Fruit fly (Drosophila melanogaster) whole organism, embryonic: ENCODE results near the gene Eig71Ei.

ENCODE experiments used
- Blimp-1 ChIP-seq: fragments of 200-800 bp; sonication (Bioruptor generic); optimal IDR thresholded peaks from 3 replicates; lab custom pipeline; 2018; ENCODE audit warnings: missing biosample characterization, missing genetic modification characterization, mild to moderate bottlenecking, moderate library complexity, missing genetic modification reagents
- CG11456 ChIP-seq: fragments of 200-800 bp; sonication (Bioruptor generic); IDR thresholded peaks from 3 replicates; pipeline ENCODE4 v1.3.6; 2022; ENCODE audit warnings: missing biosample characterization, missing genetic modification characterization
- CG14014 ChIP-seq: fragments of 200-800 bp; sonication (Bioruptor generic); IDR thresholded peaks from 2 replicates; pipeline ENCODE4 v1.3.6; 2022; ENCODE audit warnings: missing biosample characterization, missing genetic modification characterization
- CG14441 ChIP-seq: fragments of 200-800 bp; sonication (Bioruptor generic); IDR thresholded peaks from 2 replicates; pipeline ENCODE4 v1.3.6; 2022; ENCODE audit warnings: missing biosample characterization, missing genetic modification characterization
- CG15073 ChIP-seq: fragments of 200-800 bp; sonication (Bioruptor generic); optimal IDR thresholded peaks from 2 replicates; lab custom pipeline; 2016; ENCODE audit warnings: missing biosample characterization, missing genetic modification characterization
- CG31441 ChIP-seq: fragments of 200-800 bp; sonication (Bioruptor generic); IDR thresholded peaks from 2 replicates; pipeline ENCODE4 v1.3.6; 2022; ENCODE audit warnings: missing biosample characterization, missing genetic modification characterization
- CG3407 ChIP-seq: fragments of 200-800 bp; sonication (Bioruptor generic); optimal IDR thresholded peaks from 2 replicates; lab custom pipeline; 2018; ENCODE audit warnings: missing biosample characterization, mild to moderate bottlenecking, missing genetic modification characterization
- CG6813 ChIP-seq: fragments of 200-800 bp; sonication (Bioruptor generic); optimal IDR thresholded peaks from 2 replicates; lab custom pipeline; 2017; ENCODE audit warnings: missing biosample characterization, missing genetic modification characterization, mild to moderate bottlenecking, moderate library complexity, missing genetic modification reagents
- CG7357 ChIP-seq: fragments of 200-800 bp; sonication (Bioruptor generic); IDR thresholded peaks from 3 replicates; pipeline ENCODE4 v1.3.6; 2022; ENCODE audit warnings: missing biosample characterization, missing genetic modification characterization
- CG7556 ChIP-seq: fragments of 200-800 bp; sonication (Bioruptor generic); optimal IDR thresholded peaks from 2 replicates; lab custom pipeline; 2017; ENCODE audit warnings: missing biosample characterization, mild to moderate bottlenecking, missing genetic modification characterization
- CG7786 ChIP-seq: fragments of 200-800 bp; sonication (Bioruptor generic); optimal IDR thresholded peaks from 2 replicates; lab custom pipeline; 2016; ENCODE audit warnings: missing biosample characterization, missing genetic modification characterization
- CG7963 ChIP-seq: fragments of 200-800 bp; sonication (Bioruptor generic); IDR thresholded peaks from 3 replicates; pipeline ENCODE4 v1.3.6; 2022; ENCODE audit warnings: missing biosample characterization, missing genetic modification characterization; ENCODE audit not compliant: partially characterized antibody
- D19A ChIP-seq: fragments of 200-800 bp; optimal IDR thresholded peaks from 3 replicates; lab custom pipeline; 2019; ENCODE audit warnings: missing biosample characterization, mild to moderate bottlenecking, missing genetic modification characterization, moderate library complexity
- Doc3 ChIP-seq: fragments of 200-800 bp; sonication (Bioruptor generic); IDR thresholded peaks from 3 replicates; pipeline ENCODE4 v1.3.6; 2022; ENCODE audit warnings: missing biosample characterization, missing genetic modification characterization; ENCODE audit not compliant: partially characterized antibody
- Dp ChIP-seq: fragments of 200-800 bp; sonication (Bioruptor generic); optimal IDR thresholded peaks from 2 replicates; lab custom pipeline; 2018; ENCODE audit warnings: missing biosample characterization, mild to moderate bottlenecking, missing genetic modification characterization, moderate library complexity
- Dref ChIP-seq: fragments of 200-800 bp; sonication (Bioruptor generic); IDR thresholded peaks from 2 replicates; pipeline ENCODE4 v1.3.6; 2022; ENCODE audit warnings: missing biosample characterization, missing genetic modification characterization
- GATAe ChIP-seq: fragments of 200-800 bp; sonication (Bioruptor generic); conservative IDR thresholded peaks from 2 replicates; pipeline ENCODE4 v1.3.6; 2022; ENCODE audit warnings: missing biosample characterization, missing genetic modification characterization
- HHEX ChIP-seq: fragments of 200-800 bp; sonication (Bioruptor generic); optimal IDR thresholded peaks from 3 replicates; lab custom pipeline; 2017; ENCODE audit warnings: missing biosample characterization, mild to moderate bottlenecking, missing genetic modification characterization, missing genetic modification reagents
- HLH3B ChIP-seq: fragments of 200-800 bp; sonication (Bioruptor generic); IDR thresholded peaks from 2 replicates; pipeline ENCODE4 v1.3.6; 2022; ENCODE audit warnings: missing biosample characterization, missing genetic modification characterization
- HLH4C ChIP-seq: fragments of 200-800 bp; sonication (Bioruptor generic); IDR thresholded peaks from 3 replicates; pipeline ENCODE4 v1.3.6; 2022; ENCODE audit warnings: missing biosample characterization, missing genetic modification characterization; ENCODE audit not compliant: partially characterized antibody
- Hand ChIP-seq: fragments of 200-800 bp; sonication (Bioruptor generic); optimal IDR thresholded peaks from 2 replicates; lab custom pipeline; 2017; ENCODE audit warnings: mild to moderate bottlenecking, missing biosample characterization, missing genetic modification reagents, missing genetic modification characterization
- Lim3 ChIP-seq: fragments of 200-800 bp; sonication (Bioruptor generic); IDR thresholded peaks from 2 replicates; pipeline ENCODE4 v1.3.6; 2022; ENCODE audit warnings: missing biosample characterization, missing genetic modification characterization
- Nf-YC ChIP-seq: fragments of 200-800 bp; optimal IDR thresholded peaks from 3 replicates; lab custom pipeline; 2019; ENCODE audit warnings: missing biosample characterization, mild to moderate bottlenecking, missing genetic modification characterization, moderate library complexity
- Spps ChIP-seq: fragments of 200-800 bp; sonication (Bioruptor generic); optimal IDR thresholded peaks from 2 replicates; lab custom pipeline; 2018; ENCODE audit warnings: missing biosample characterization, mild to moderate bottlenecking, missing genetic modification characterization
- ab ChIP-seq: fragments of 200-800 bp; sonication (Bioruptor generic); optimal IDR thresholded peaks from 2 replicates; lab custom pipeline; 2016; ENCODE audit warnings: missing biosample characterization, missing genetic modification characterization
- cg ChIP-seq: fragments of 200-800 bp; sonication (Bioruptor generic); optimal IDR thresholded peaks from 3 replicates; lab custom pipeline; 2019; ENCODE audit warnings: missing biosample characterization, mild to moderate bottlenecking, missing genetic modification characterization, moderate library complexity
- cwo ChIP-seq: fragments of 200-800 bp; sonication (Bioruptor generic); optimal IDR thresholded peaks from 3 replicates; lab custom pipeline; 2017; ENCODE audit warnings: missing biosample characterization, missing genetic modification characterization, mild to moderate bottlenecking, moderate library complexity, missing genetic modification reagents
- disco-r ChIP-seq: fragments of 200-800 bp; sonication (Bioruptor generic); optimal IDR thresholded peaks from 2 replicates; lab custom pipeline; 2016; ENCODE audit warnings: missing biosample characterization, missing genetic modification characterization
- dm ChIP-seq: fragments of 200-800 bp; sonication (Bioruptor generic); optimal IDR thresholded peaks from 3 replicates; lab custom pipeline; 2016; ENCODE audit warnings: missing biosample characterization, missing genetic modification characterization
- dmrt99B ChIP-seq: fragments of 200-800 bp; sonication (Bioruptor generic); optimal IDR thresholded peaks from 2 replicates; lab custom pipeline; 2018; ENCODE audit warnings: missing biosample characterization, mild to moderate bottlenecking, missing genetic modification characterization, moderate library complexity
- fru ChIP-seq: fragments of >200 bp; optimal IDR thresholded peaks from 2 replicates; lab custom pipeline; 2017
- ftz-f1 ChIP-seq: fragments of 200-800 bp; sonication (Bioruptor generic); optimal IDR thresholded peaks from 2 replicates; lab custom pipeline; 2016; ENCODE audit warnings: missing biosample characterization, missing genetic modification characterization
- gsb ChIP-seq: fragments of 200-800 bp; sonication (Bioruptor generic); IDR thresholded peaks from 2 replicates; pipeline ENCODE4 v1.3.6; 2022; ENCODE audit warnings: missing biosample characterization, missing genetic modification characterization
- gsb-n ChIP-seq: fragments of 200-800 bp; sonication (Bioruptor generic); optimal IDR thresholded peaks from 3 replicates; lab custom pipeline; 2018; ENCODE audit warnings: missing biosample characterization, mild to moderate bottlenecking, missing genetic modification characterization
- ham ChIP-seq: fragments of 200-800 bp; sonication (Bioruptor generic); IDR thresholded peaks from 2 replicates; pipeline ENCODE4 v1.3.6; 2022; ENCODE audit warnings: missing biosample characterization, missing genetic modification characterization
- lbe ChIP-seq: fragments of 200-800 bp; sonication (Bioruptor generic); optimal IDR thresholded peaks from 2 replicates; lab custom pipeline; 2016; ENCODE audit warnings: missing biosample characterization, mild to moderate bottlenecking, missing genetic modification characterization
- mam ChIP-seq: fragments of 200-800 bp; sonication (Bioruptor generic); optimal IDR thresholded peaks from 3 replicates; lab custom pipeline; 2016; ENCODE audit warnings: missing biosample characterization, missing genetic modification characterization
- mld ChIP-seq: fragments of 200-800 bp; sonication (Bioruptor generic); IDR thresholded peaks from 3 replicates; pipeline ENCODE4 v1.3.6; 2022; ENCODE audit warnings: missing biosample characterization, missing genetic modification characterization; ENCODE audit not compliant: partially characterized antibody
- nerfin-2 ChIP-seq: fragments of 200-800 bp; sonication (Bioruptor generic); IDR thresholded peaks from 2 replicates; pipeline ENCODE4 v1.3.6; 2022; ENCODE audit warnings: missing biosample characterization, missing genetic modification characterization; ENCODE audit not compliant: partially characterized antibody
- nmo ChIP-seq: fragments of 200-800 bp; sonication (Bioruptor generic); optimal IDR thresholded peaks from 2 replicates; lab custom pipeline; 2018; ENCODE audit warnings: missing biosample characterization, mild to moderate bottlenecking, missing genetic modification characterization, moderate library complexity
- org-1 ChIP-seq: fragments of 200-800 bp; sonication (Bioruptor generic); optimal IDR thresholded peaks from 2 replicates; lab custom pipeline; 2017; ENCODE audit warnings: missing biosample characterization, missing genetic modification characterization
- otp ChIP-seq: fragments of 200-800 bp; sonication (Bioruptor generic); IDR thresholded peaks from 3 replicates; pipeline ENCODE4, ENCODE4 v1.3.6; 2022; ENCODE audit warnings: missing biosample characterization, missing genetic modification characterization
- pb ChIP-seq: fragments of 200-800 bp; sonication (Bioruptor generic); optimal IDR thresholded peaks from 3 replicates; lab custom pipeline; 2016; ENCODE audit warnings: missing biosample characterization, missing genetic modification characterization
- peb ChIP-seq: fragments of 200-800 bp; sonication (Bioruptor generic); IDR thresholded peaks from 2 replicates; pipeline ENCODE4 v1.3.6; 2022; ENCODE audit warnings: missing biosample characterization, missing genetic modification characterization
- slbo ChIP-seq: fragments of 200-800 bp; sonication (Bioruptor generic); IDR thresholded peaks from 2 replicates; pipeline ENCODE4 v1.3.6; 2022; ENCODE audit warnings: missing biosample characterization, missing genetic modification characterization
- slou ChIP-seq: fragments of 200-800 bp; sonication (Bioruptor generic); optimal IDR thresholded peaks from 3 replicates; lab custom pipeline; 2016; ENCODE audit warnings: missing biosample characterization, missing genetic modification characterization
- slp2 ChIP-seq: fragments of 200-800 bp; sonication (Bioruptor generic); optimal IDR thresholded peaks from 2 replicates; lab custom pipeline; 2016; ENCODE audit warnings: missing biosample characterization, missing genetic modification characterization
- tgo ChIP-seq: fragments of 200-800 bp; sonication (Bioruptor generic); IDR thresholded peaks from 3 replicates; pipeline ENCODE4 v1.3.6; 2022; ENCODE audit warnings: missing biosample characterization, missing genetic modification characterization
- tin ChIP-seq: fragments of 200-800 bp; sonication (Bioruptor generic); optimal IDR thresholded peaks from 3 replicates; lab custom pipeline; 2016; ENCODE audit warnings: missing biosample characterization, missing genetic modification characterization
- usp ChIP-seq: fragments of >200 bp; optimal IDR thresholded peaks from 2 replicates; lab custom pipeline; 2017; ENCODE audit warnings: missing biosample characterization, missing genetic modification characterization
- yki ChIP-seq: fragments of >200 bp; optimal IDR thresholded peaks from 3 replicates; lab custom pipeline; 2018
- zen2 ChIP-seq: fragments of 200-800 bp; sonication (Bioruptor generic); IDR thresholded peaks from 3 replicates; pipeline ENCODE4 v1.3.6; 2022; ENCODE audit warnings: missing biosample characterization, missing genetic modification characterization; ENCODE audit not compliant: partially characterized antibody

Eig71Ei gene

dm6 chr3L:15675111-15675510 is 15.6 kb downstream of the Eig71Ei start (continued):
- no peak for TF ChIP-seq CG11456 (GFP tag; lab: Robert Waterston, UW)
- peak; percentile 65 for TF ChIP-seq CG7556 (GFP tag; lab: Kevin White, UChicago)
- TF ChIP-seq nerfin-2 (GFP tag; lab: Robert Waterston, UW), result no peak
- TF ChIP-seq dm (GFP tag; lab: Kevin White, UChicago), result no peak
- TF ChIP-seq disco-r, result peak; percentile 13
- TF ChIP-seq Dref (GFP tag; lab: Robert Waterston, UW), result no peak
- no peak for TF ChIP-seq slbo (GFP tag; lab: Robert Waterston, UW)
- TF ChIP-seq zen2 (GFP tag; lab: Robert Waterston, UW), result no peak
- no peak for TF ChIP-seq Doc3
- TF ChIP-seq CG31441, result peak; percentile 82
- TF ChIP-seq cwo, result no peak
- peak; percentile 44 for TF ChIP-seq CG7786
- no peak for TF ChIP-seq usp (GFP tag; lab: Kevin White, UChicago)
- peak; percentile 78 for TF ChIP-seq Blimp-1
- TF ChIP-seq CG15073 (GFP tag; lab: Kevin White, UChicago), result peak; percentile 31
- TF ChIP-seq cg (GFP tag; lab: Kevin White, UChicago), result no peak
- TF ChIP-seq fru (lab: Kevin White, UChicago), result no peak
- TF ChIP-seq CG14014 (GFP tag; lab: Robert Waterston, UW), result no peak
- peak; percentile 36; the same call in 1 of the 3 replicates for TF ChIP-seq CG7357 (GFP tag; lab: Robert Waterston, UW)
- TF ChIP-seq otp (GFP tag; lab: Robert Waterston, UW), result peak; percentile 79; the same call in 2 of the 3 replicates
- peak; percentile 56 for TF ChIP-seq dmrt99B (tag; lab: Kevin White, UChicago)
- peak; percentile 71 for TF ChIP-seq org-1 (GFP tag; lab: Kevin White, UChicago)
- TF ChIP-seq tgo (GFP tag; lab: Robert Waterston, UW), result no peak; the same call in 2 of the 3 replicates
- peak; percentile 49 for TF ChIP-seq CG6813 (GFP tag; lab: Kevin White, UChicago)
- no peak for TF ChIP-seq CG7963 (GFP tag; lab: Robert Waterston, UW)
- no peak for TF ChIP-seq Nf-YC (tag; lab: Kevin White, UChicago)
- no peak for TF ChIP-seq ham (GFP tag; lab: Robert Waterston, UW)
- TF ChIP-seq gsb (GFP tag; lab: Robert Waterston, UW), result no peak
- peak; percentile 38; the same call in 1 of the 2 replicates for TF ChIP-seq HLH3B (GFP tag; lab: Robert Waterston, UW)
- TF ChIP-seq CG14441 (GFP tag; lab: Robert Waterston, UW), result no peak
- TF ChIP-seq HHEX, result peak; percentile 12
- no peak for TF ChIP-seq Lim3 (GFP tag; lab: Robert Waterston, UW)
- TF ChIP-seq peb (GFP tag; lab: Robert Waterston, UW), result 0 out of 2 replicates have a peak, but pooled peaks have one; percentile 35
- TF ChIP-seq D19A (tag; lab: Kevin White, UChicago), result peak; percentile 79
- TF ChIP-seq HLH4C (GFP tag; lab: Robert Waterston, UW), result no peak
- TF ChIP-seq ab (GFP tag; lab: Kevin White, UChicago), result no peak
- no peak for TF ChIP-seq pb (GFP tag; lab: Kevin White, UChicago)
- no peak for TF ChIP-seq Hand (GFP tag; lab: Kevin White, UChicago)
- TF ChIP-seq nmo, result peak; percentile 84
- TF ChIP-seq CG3407, result peak; percentile 60
- TF ChIP-seq gsb-n (tag; lab: Kevin White, UChicago), result peak; percentile 77
- TF ChIP-seq tin (GFP tag; lab: Kevin White, UChicago), result peak; percentile 78
- TF ChIP-seq slp2 (GFP tag; lab: Kevin White, UChicago), result peak; percentile 53
- TF ChIP-seq ftz-f1, result no peak
- TF ChIP-seq Spps, result peak; percentile 86
- TF ChIP-seq Dp (GFP tag; lab: Kevin White, UChicago), result no peak
- no peak for TF ChIP-seq lbe (GFP tag; lab: Kevin White, UChicago)
- no peak for TF ChIP-seq GATAe (GFP tag; lab: Robert Waterston, UW)
- TF ChIP-seq mam, result peak; percentile 11
- TF ChIP-seq mld (GFP tag; lab: Robert Waterston, UW), result no peak
- TF ChIP-seq slou (GFP tag; lab: Kevin White, UChicago), result no peak
- no peak for TF ChIP-seq yki (lab: Kevin White, UChicago)
